Fruit fly (Drosophila melanogaster) whole organism, embryonic: Measurements from ENCODE around the gene CG5087.
A peak's percentile ranks its signal among the peaks of the same experiment; 100 is the strongest.

Source experiments
- Adf1 ChIP-seq: fragments of 200-800 bp; sonication (Bioruptor generic); IDR thresholded peaks from 2 replicates; pipeline ENCODE4 v1.3.6; 2022; ENCODE audit warnings: missing biosample characterization, missing genetic modification characterization
- BEAF-32 ChIP-seq: fragments of 200-800 bp; sonication (Bioruptor generic); optimal IDR thresholded peaks from 3 replicates; lab custom pipeline; 2017; ENCODE audit warnings: missing biosample characterization, missing genetic modification characterization, mild to moderate bottlenecking, moderate library complexity, missing genetic modification reagents
- Bgb ChIP-seq: fragments of 200-800 bp; sonication (Bioruptor generic); IDR thresholded peaks from 2 replicates; pipeline ENCODE4 v1.3.6; 2022; ENCODE audit warnings: missing biosample characterization, missing genetic modification characterization; ENCODE audit not compliant: partially characterized antibody
- CG14860 ChIP-seq: fragments of 200-800 bp; sonication (Bioruptor generic); IDR thresholded peaks from 3 replicates; pipeline ENCODE4 v1.3.6; 2022; ENCODE audit warnings: missing biosample characterization, missing genetic modification characterization; ENCODE audit not compliant: partially characterized antibody
- CG18011 ChIP-seq: fragments of 200-800 bp; sonication (Bioruptor generic); optimal IDR thresholded peaks from 2 replicates; lab custom pipeline; 2017; ENCODE audit warnings: missing biosample characterization, missing genetic modification characterization, mild to moderate bottlenecking, moderate library complexity, missing genotype
- CG18619 ChIP-seq: fragments of 200-800 bp; sonication (Bioruptor generic); optimal IDR thresholded peaks from 3 replicates; lab custom pipeline; 2017; ENCODE audit warnings: missing biosample characterization, mild to moderate bottlenecking, missing genetic modification characterization
- CG2116 ChIP-seq: fragments of 200-800 bp; sonication (Bioruptor generic); optimal IDR thresholded peaks from 3 replicates; lab custom pipeline; 2018; ENCODE audit warnings: missing biosample characterization, mild to moderate bottlenecking, missing genetic modification characterization
- CG2875 ChIP-seq: fragments of 200-800 bp; sonication (Bioruptor generic); optimal IDR thresholded peaks from 2 replicates; lab custom pipeline; 2017; ENCODE audit warnings: missing biosample characterization, mild to moderate bottlenecking, missing genetic modification characterization, missing genetic modification reagents
- CG3281 ChIP-seq: fragments of 200-800 bp; sonication (Bioruptor generic); optimal IDR thresholded peaks from 3 replicates; lab custom pipeline; 2017; ENCODE audit warnings: missing biosample characterization, mild to moderate bottlenecking, missing genetic modification characterization
- CG34224 ChIP-seq: fragments of 200-800 bp; sonication (Bioruptor generic); IDR thresholded peaks from 3 replicates; pipeline ENCODE4 v1.3.6; 2022; ENCODE audit warnings: missing biosample characterization, missing genetic modification characterization; ENCODE audit not compliant: partially characterized antibody
- CG6791 ChIP-seq: fragments of 200-800 bp; sonication (Bioruptor generic); IDR thresholded peaks from 3 replicates; pipeline ENCODE4 v1.3.6; 2022; ENCODE audit warnings: missing biosample characterization, missing genetic modification characterization; ENCODE audit not compliant: partially characterized antibody
- CG7963 ChIP-seq: fragments of 200-800 bp; sonication (Bioruptor generic); IDR thresholded peaks from 3 replicates; pipeline ENCODE4 v1.3.6; 2022; ENCODE audit warnings: missing biosample characterization, missing genetic modification characterization; ENCODE audit not compliant: partially characterized antibody
- CG7987 ChIP-seq: fragments of 200-800 bp; sonication (Bioruptor generic); optimal IDR thresholded peaks from 2 replicates; lab custom pipeline; 2018; ENCODE audit warnings: missing biosample characterization, mild to moderate bottlenecking, missing genetic modification characterization, moderate library complexity
- CG9215 ChIP-seq: fragments of 200-800 bp; sonication (Bioruptor generic); IDR thresholded peaks from 2 replicates; pipeline ENCODE4 v1.3.6; 2022; ENCODE audit warnings: missing biosample characterization, missing genetic modification characterization
- Dll ChIP-seq: fragments of 200-800 bp; sonication (Bioruptor generic); IDR thresholded peaks from 4 replicates; pipeline ENCODE4 v1.3.6; 2022; ENCODE audit warnings: missing biosample characterization, missing genetic modification characterization; ENCODE audit not compliant: partially characterized antibody
- Doc3 ChIP-seq: fragments of 200-800 bp; sonication (Bioruptor generic); IDR thresholded peaks from 3 replicates; pipeline ENCODE4 v1.3.6; 2022; ENCODE audit warnings: missing biosample characterization, missing genetic modification characterization; ENCODE audit not compliant: partially characterized antibody
- E2f2 ChIP-seq: fragments of 200-800 bp; sonication (Bioruptor generic); IDR thresholded peaks from 2 replicates; pipeline ENCODE4 v1.3.6; 2022; ENCODE audit warnings: missing biosample characterization, missing genetic modification characterization
- Gsc ChIP-seq: fragments of 200-800 bp; sonication (Bioruptor generic); IDR thresholded peaks from 2 replicates; pipeline ENCODE4 v1.3.6; 2022; ENCODE audit warnings: missing biosample characterization, missing genetic modification characterization
- HLH4C ChIP-seq: fragments of 200-800 bp; sonication (Bioruptor generic); IDR thresholded peaks from 3 replicates; pipeline ENCODE4 v1.3.6; 2022; ENCODE audit warnings: missing biosample characterization, missing genetic modification characterization; ENCODE audit not compliant: partially characterized antibody
- Lhr ChIP-seq: fragments of 200-800 bp; sonication (Bioruptor generic); optimal IDR thresholded peaks from 3 replicates; lab custom pipeline; 2017; ENCODE audit warnings: mild to moderate bottlenecking, missing biosample characterization, missing genetic modification reagents, missing genetic modification characterization
- Mad ChIP-seq: fragments of 200-800 bp; sonication (Bioruptor generic); optimal IDR thresholded peaks from 2 replicates; lab custom pipeline; 2016; ENCODE audit warnings: missing biosample characterization, missing genetic modification characterization
- Neu2 ChIP-seq: fragments of 200-800 bp; sonication (Bioruptor generic); optimal IDR thresholded peaks from 3 replicates; lab custom pipeline; 2016; ENCODE audit warnings: missing biosample characterization, missing genetic modification characterization, borderline replicate concordance
- Opbp ChIP-seq: fragments of 200-800 bp; sonication (Bioruptor generic); IDR thresholded peaks from 3 replicates; pipeline ENCODE4 v1.3.6; 2022; ENCODE audit warnings: missing biosample characterization, missing genetic modification characterization; ENCODE audit not compliant: partially characterized antibody
- Scr ChIP-seq: fragments of 200-800 bp; sonication (Bioruptor generic); IDR thresholded peaks from 2 replicates; pipeline ENCODE4 v1.3.6; 2022; ENCODE audit warnings: missing biosample characterization, missing genetic modification characterization; ENCODE audit not compliant: partially characterized antibody
- Sox102F ChIP-seq: fragments of 200-800 bp; sonication (Bioruptor generic); optimal IDR thresholded peaks from 2 replicates; lab custom pipeline; 2018; ENCODE audit warnings: missing biosample characterization, mild to moderate bottlenecking, missing genetic modification characterization, moderate library complexity
- Sry-β ChIP-seq: fragments of 200-800 bp; sonication (Bioruptor generic); optimal IDR thresholded peaks from 2 replicates; lab custom pipeline; 2018; ENCODE audit warnings: missing biosample characterization, mild to moderate bottlenecking, missing genetic modification characterization, moderate library complexity
- amos ChIP-seq: fragments of 200-800 bp; sonication (Bioruptor generic); IDR thresholded peaks from 2 replicates; pipeline ENCODE4 v1.3.6; 2022; ENCODE audit warnings: missing biosample characterization, missing genetic modification characterization; ENCODE audit not compliant: partially characterized antibody
- ato ChIP-seq: fragments of 200-800 bp; sonication (Bioruptor generic); IDR thresholded peaks from 2 replicates; pipeline ENCODE4 v1.3.6; 2022; ENCODE audit warnings: missing biosample characterization, missing genetic modification characterization; ENCODE audit not compliant: partially characterized antibody
- cg ChIP-seq: fragments of 200-800 bp; sonication (Bioruptor generic); optimal IDR thresholded peaks from 3 replicates; lab custom pipeline; 2019; ENCODE audit warnings: missing biosample characterization, mild to moderate bottlenecking, missing genetic modification characterization, moderate library complexity
- crp ChIP-seq, 2 experiments: fragments of 200-800 bp; sonication (Bioruptor generic); optimal IDR thresholded peaks; 2 replicates in 1 of 2; 3 replicates in 1 of 2; lab custom pipeline; 2017; ENCODE audit warnings: missing biosample characterization in 2 of 2, missing genetic modification characterization in 2 of 2, mild to moderate bottlenecking in 1 of 2, moderate library complexity in 1 of 2
- danr ChIP-seq: fragments of 200-800 bp; sonication (Bioruptor generic); IDR thresholded peaks from 2 replicates; pipeline ENCODE4 v1.3.6; 2022; ENCODE audit warnings: missing biosample characterization, missing genetic modification characterization
- gfzf ChIP-seq: fragments of 200-800 bp; sonication (Bioruptor generic); optimal IDR thresholded peaks from 2 replicates; lab custom pipeline; 2016; ENCODE audit warnings: missing biosample characterization, mild to moderate bottlenecking, missing genetic modification characterization, moderate library complexity
- grau ChIP-seq: fragments of 200-800 bp; optimal IDR thresholded peaks from 3 replicates; lab custom pipeline; 2019; ENCODE audit warnings: missing biosample characterization, mild to moderate bottlenecking, missing genetic modification characterization, moderate library complexity
- ind ChIP-seq: fragments of 200-800 bp; sonication (Bioruptor generic); optimal IDR thresholded peaks from 3 replicates; lab custom pipeline; 2016; ENCODE audit warnings: missing biosample characterization, missing genetic modification characterization
- knrl ChIP-seq: fragments of 200-800 bp; sonication (Bioruptor generic); IDR thresholded peaks from 3 replicates; pipeline ENCODE4 v1.3.6; 2022; ENCODE audit warnings: missing biosample characterization, missing genetic modification characterization; ENCODE audit not compliant: partially characterized antibody
- pita ChIP-seq: fragments of 200-800 bp; sonication (Bioruptor generic); optimal IDR thresholded peaks from 2 replicates; lab custom pipeline; 2017; ENCODE audit warnings: missing biosample characterization, mild to moderate bottlenecking, missing genetic modification characterization
- pzg ChIP-seq: fragments of 200-800 bp; sonication (Bioruptor generic); optimal IDR thresholded peaks from 3 replicates; lab custom pipeline; 2018; ENCODE audit warnings: missing biosample characterization, mild to moderate bottlenecking, missing genetic modification characterization, moderate library complexity
- sd ChIP-seq: fragments of 200-800 bp; sonication (Bioruptor generic); optimal IDR thresholded peaks from 3 replicates; lab custom pipeline; 2018; ENCODE audit warnings: missing biosample characterization, mild to moderate bottlenecking, missing genetic modification characterization, moderate library complexity
- stwl ChIP-seq: fragments of 200-800 bp; sonication (Bioruptor generic); optimal IDR thresholded peaks from 3 replicates; lab custom pipeline; 2018; ENCODE audit warnings: missing biosample characterization, mild to moderate bottlenecking, missing genetic modification characterization, moderate library complexity
- wdn ChIP-seq: fragments of 200-800 bp; sonication (Bioruptor generic); IDR thresholded peaks from 2 replicates; pipeline ENCODE4 v1.3.6; 2022; ENCODE audit warnings: missing biosample characterization, missing genetic modification characterization
- wek ChIP-seq: fragments of 200-800 bp; sonication (Bioruptor generic); optimal IDR thresholded peaks from 3 replicates; lab custom pipeline; 2018; ENCODE audit warnings: missing biosample characterization, mild to moderate bottlenecking, missing genetic modification characterization, moderate library complexity
- zen2 ChIP-seq: fragments of 200-800 bp; sonication (Bioruptor generic); IDR thresholded peaks from 3 replicates; pipeline ENCODE4 v1.3.6; 2022; ENCODE audit warnings: missing biosample characterization, missing genetic modification characterization; ENCODE audit not compliant: partially characterized antibody

Gene CG5087

dm6 chr3L:8953199-8953956 is 44.6 kb upstream of the CG5087 start (continued):
- TF ChIP-seq Doc3 (GFP tag; lab: Robert Waterston, UW) (no peak), Adf1 (no peak), Sox102F (GFP tag; lab: Kevin White, UChicago) (peak; percentile 62), Lhr (GFP tag; lab: Kevin White, UChicago) (no peak), Neu2 (GFP tag; lab: Kevin White, UChicago) (no peak)

- TF ChIP-seq sd (peak; percentile 21), Sry-β (GFP tag; lab: Kevin White, UChicago) (peak; percentile 21), wdn (GFP tag; lab: Robert Waterston, UW) (no peak), crp (GFP tag; optimal IDR thresholded peaks at IDR 0.05; lab: Kevin White, UChicago) (peak; percentile 26 to 89), CG7963 (GFP tag; lab: Robert Waterston, UW) (0 out of 3 replicates have a peak, but pooled peaks have one; percentile 56), CG34224 (peak; percentile 77), BEAF-32 (GFP tag; lab: Kevin White, UChicago) (peak; percentile 63), pzg (GFP tag; lab: Kevin White, UChicago) (peak; percentile 53), cg (peak; percentile 39), Scr (GFP tag; lab: Robert Waterston, UW) (peak; percentile 60), pita (GFP tag; lab: Kevin White, UChicago) (no peak), CG7987 (GFP tag; lab: Kevin White, UChicago) (no peak), CG14860 (GFP tag; lab: Robert Waterston, UW) (peak; percentile 56; the same call in 2 of the 3 replicates), CG6791 (GFP tag; lab: Robert Waterston, UW) (peak; percentile 66; the same call in 2 of the 3 replicates), Dll (GFP tag; lab: Robert Waterston, UW) (peak; percentile 62), Mad (GFP tag; lab: Kevin White, UChicago) (no peak), knrl (GFP tag; lab: Robert Waterston, UW) (peak; percentile 23; the same call in 2 of the 3 replicates), CG18619 (GFP tag; lab: Kevin White, UChicago) (no peak), ato (peak; percentile 75), zen2 (GFP tag; lab: Robert Waterston, UW) (peak; percentile 55; the same call in 2 of the 3 replicates), CG3281 (GFP tag; lab: Kevin White, UChicago) (no peak), danr (GFP tag; lab: Robert Waterston, UW) (no peak), Opbp (GFP tag; lab: Robert Waterston, UW) (peak; percentile 70; the same call in 2 of the 3 replicates), CG9215 (GFP tag; lab: Robert Waterston, UW) (no peak), wek (GFP tag; lab: Kevin White, UChicago) (peak; percentile 63), CG2116 (peak; percentile 72), amos (GFP tag; lab: Robert Waterston, UW) (peak; percentile 58; the same call in 1 of the 2 replicates), CG2875 (GFP tag; lab: Kevin White, UChicago) (no peak), grau (tag; lab: Kevin White, UChicago) (no peak), gfzf (GFP tag; lab: Kevin White, UChicago) (peak; percentile 13), E2f2 (GFP tag; lab: Robert Waterston, UW) (peak; percentile 89), ind (GFP tag; lab: Kevin White, UChicago) (no peak), CG18011 (GFP tag; lab: Kevin White, UChicago) (no peak), Bgb (GFP tag; lab: Robert Waterston, UW) (peak; percentile 65), Gsc (GFP tag; lab: Robert Waterston, UW) (no peak), stwl (tag; lab: Kevin White, UChicago) (peak; percentile 55), HLH4C (GFP tag; lab: Robert Waterston, UW) (peak; percentile 77)
These were observed 43.9 kb upstream of the CG5087 start, which contains the start of the genes CG43783 and orb2 for dm6 chr3L:8953962-8954647. TSS of gene CG43783 (minus strand) at chr3L:8954272. TSS of gene orb2 (minus strand) at chr3L:8954463.
